Fruit fly (Drosophila melanogaster) whole organism, embryonic: ENCODE data around the gene FucTA.

ENCODE experiments used
- C15 ChIP-seq: fragments of 200-800 bp; sonication (Bioruptor generic); IDR thresholded peaks from 3 replicates; pipeline ENCODE4 v1.3.6; 2022; ENCODE audit warnings: missing biosample characterization, missing genetic modification characterization
- CG10431 ChIP-seq: fragments of 200-800 bp; sonication (Bioruptor generic); optimal IDR thresholded peaks from 3 replicates; lab custom pipeline; 2018; ENCODE audit warnings: missing biosample characterization, mild to moderate bottlenecking, missing genetic modification characterization
- CG11247 ChIP-seq: fragments of 200-800 bp; sonication (Bioruptor generic); IDR thresholded peaks from 2 replicates; pipeline ENCODE4 v1.3.6; 2022; ENCODE audit warnings: missing biosample characterization, missing genetic modification characterization
- CG12071 ChIP-seq: fragments of 200-800 bp; sonication (Bioruptor generic); optimal IDR thresholded peaks from 3 replicates; lab custom pipeline; 2018; ENCODE audit warnings: missing biosample characterization, mild to moderate bottlenecking, missing genetic modification characterization
- CG12744 ChIP-seq: fragments of 200-800 bp; sonication (Bioruptor generic); optimal IDR thresholded peaks from 2 replicates; lab custom pipeline; 2016; ENCODE audit warnings: missing biosample characterization, missing genetic modification characterization
- CG13123 ChIP-seq: fragments of 200-800 bp; sonication (Bioruptor generic); optimal IDR thresholded peaks from 2 replicates; lab custom pipeline; 2016; ENCODE audit warnings: missing biosample characterization, missing genetic modification characterization
- CG13624 ChIP-seq: fragments of 200-800 bp; sonication (Bioruptor generic); optimal IDR thresholded peaks from 2 replicates; lab custom pipeline; 2016; ENCODE audit warnings: missing biosample characterization, missing genetic modification characterization
- CG13775 ChIP-seq: fragments of 200-800 bp; sonication (Bioruptor generic); optimal IDR thresholded peaks from 3 replicates; lab custom pipeline; 2017; ENCODE audit warnings: missing biosample characterization, mild to moderate bottlenecking, missing genetic modification characterization
- CG14441 ChIP-seq: fragments of 200-800 bp; sonication (Bioruptor generic); IDR thresholded peaks from 2 replicates; pipeline ENCODE4 v1.3.6; 2022; ENCODE audit warnings: missing biosample characterization, missing genetic modification characterization
- CG15514 ChIP-seq: fragments of 200-800 bp; sonication (Bioruptor generic); optimal IDR thresholded peaks from 3 replicates; lab custom pipeline; 2017; ENCODE audit warnings: missing biosample characterization, missing genetic modification characterization, mild to moderate bottlenecking, moderate library complexity, missing genetic modification reagents
- CG1603 ChIP-seq: fragments of 200-800 bp; sonication (Bioruptor generic); optimal IDR thresholded peaks from 2 replicates; lab custom pipeline; 2019; ENCODE audit warnings: missing biosample characterization, mild to moderate bottlenecking, missing genetic modification characterization, moderate library complexity
- CG18262 ChIP-seq: fragments of 200-800 bp; optimal IDR thresholded peaks from 3 replicates; lab custom pipeline; 2019; ENCODE audit warnings: missing biosample characterization, mild to moderate bottlenecking, missing genetic modification characterization, moderate library complexity
- CG18764 ChIP-seq: fragments of 200-800 bp; sonication (Bioruptor generic); optimal IDR thresholded peaks from 3 replicates; lab custom pipeline; 2016; ENCODE audit warnings: missing biosample characterization, missing genetic modification characterization
- CG31224 ChIP-seq: fragments of 200-800 bp; sonication (Bioruptor generic); IDR thresholded peaks from 2 replicates; pipeline ENCODE4 v1.3.6; 2022; ENCODE audit warnings: missing biosample characterization, missing genetic modification characterization
- CG34422 ChIP-seq: fragments of 200-800 bp; sonication (Bioruptor generic); IDR thresholded peaks from 3 replicates; pipeline ENCODE4 v1.3.6; 2022; ENCODE audit warnings: missing biosample characterization, missing genetic modification characterization
- CG6854 ChIP-seq: fragments of 200-800 bp; sonication (Bioruptor generic); optimal IDR thresholded peaks from 3 replicates; lab custom pipeline; 2017; ENCODE audit warnings: missing biosample characterization, mild to moderate bottlenecking, missing genetic modification characterization
- CG7786 ChIP-seq: fragments of 200-800 bp; sonication (Bioruptor generic); optimal IDR thresholded peaks from 2 replicates; lab custom pipeline; 2016; ENCODE audit warnings: missing biosample characterization, missing genetic modification characterization
- CG8765 ChIP-seq: fragments of 200-800 bp; sonication (Bioruptor generic); IDR thresholded peaks from 2 replicates; pipeline ENCODE4 v1.3.6; 2022; ENCODE audit warnings: missing biosample characterization, missing genetic modification characterization
- Dbx ChIP-seq: fragments of 200-800 bp; sonication (Bioruptor generic); IDR thresholded peaks from 3 replicates; pipeline ENCODE4 v1.3.6; 2022; ENCODE audit warnings: missing biosample characterization, missing genetic modification characterization
- Doc3 ChIP-seq: fragments of 200-800 bp; sonication (Bioruptor generic); IDR thresholded peaks from 3 replicates; pipeline ENCODE4 v1.3.6; 2022; ENCODE audit warnings: missing biosample characterization, missing genetic modification characterization; ENCODE audit not compliant: partially characterized antibody
- Dp ChIP-seq: fragments of 200-800 bp; sonication (Bioruptor generic); optimal IDR thresholded peaks from 2 replicates; lab custom pipeline; 2018; ENCODE audit warnings: missing biosample characterization, mild to moderate bottlenecking, missing genetic modification characterization, moderate library complexity
- HmgD ChIP-seq: fragments of 200-800 bp; sonication (Bioruptor generic); optimal IDR thresholded peaks from 3 replicates; lab custom pipeline; 2016; ENCODE audit warnings: missing biosample characterization, missing genetic modification characterization
- Jarid2 ChIP-seq: fragments of 200-800 bp; sonication (Bioruptor generic); optimal IDR thresholded peaks from 3 replicates; lab custom pipeline; 2017; ENCODE audit warnings: mild to moderate bottlenecking, missing biosample characterization, missing genetic modification reagents, missing genetic modification characterization
- Mes4 ChIP-seq: fragments of 200-800 bp; sonication (Bioruptor generic); optimal IDR thresholded peaks from 2 replicates; lab custom pipeline; 2016; ENCODE audit warnings: missing biosample characterization, missing genetic modification characterization
- Poxn ChIP-seq: fragments of 200-800 bp; sonication (Bioruptor generic); IDR thresholded peaks from 2 replicates; pipeline ENCODE4 v1.3.6; 2022; ENCODE audit warnings: missing biosample characterization, missing genetic modification characterization
- Scr ChIP-seq: fragments of 200-800 bp; sonication (Bioruptor generic); IDR thresholded peaks from 2 replicates; pipeline ENCODE4 v1.3.6; 2022; ENCODE audit warnings: missing biosample characterization, missing genetic modification characterization; ENCODE audit not compliant: partially characterized antibody
- Sry-δ ChIP-seq: fragments of 200-800 bp; sonication (Bioruptor generic); optimal IDR thresholded peaks from 2 replicates; lab custom pipeline; 2016; ENCODE audit warnings: missing biosample characterization, missing genetic modification characterization
- Trl ChIP-seq, 3 experiments: fragments of >200 bp in 2 of 3; fragments of 200-800 bp in 1 of 3; sonication (Bioruptor generic) in 1 of 3; optimal IDR thresholded peaks; 2 replicates in 1 of 3; 3 replicates in 2 of 3; lab custom pipeline; 2016 to 2017; ENCODE audit warnings: missing biosample characterization in 1 of 3, missing genetic modification characterization in 1 of 3
- az2 ChIP-seq: fragments of 200-800 bp; sonication (Bioruptor generic); optimal IDR thresholded peaks from 3 replicates; lab custom pipeline; 2016; ENCODE audit warnings: missing biosample characterization, missing genetic modification characterization
- dmrt11E ChIP-seq: fragments of 200-800 bp; sonication (Bioruptor generic); optimal IDR thresholded peaks from 3 replicates; lab custom pipeline; 2018; ENCODE audit warnings: missing biosample characterization, mild to moderate bottlenecking, missing genetic modification characterization, moderate library complexity
- ewg ChIP-seq: fragments of 200-800 bp; sonication (Bioruptor generic); optimal IDR thresholded peaks from 3 replicates; lab custom pipeline; 2017; ENCODE audit warnings: mild to moderate bottlenecking, missing biosample characterization, missing genetic modification reagents, missing genetic modification characterization
- fu2 ChIP-seq: fragments of 200-800 bp; sonication (Bioruptor generic); optimal IDR thresholded peaks from 2 replicates; lab custom pipeline; 2016; ENCODE audit warnings: missing biosample characterization, missing genetic modification characterization
- gcm ChIP-seq: fragments of 200-800 bp; sonication (Bioruptor generic); optimal IDR thresholded peaks from 2 replicates; lab custom pipeline; 2019; ENCODE audit warnings: missing biosample characterization, mild to moderate bottlenecking, missing genetic modification characterization, moderate library complexity
- gem ChIP-seq: fragments of 200-800 bp; sonication (Bioruptor generic); optimal IDR thresholded peaks from 2 replicates; lab custom pipeline; 2019; ENCODE audit warnings: missing biosample characterization, mild to moderate bottlenecking, missing genetic modification characterization, moderate library complexity
- gfzf ChIP-seq: fragments of 200-800 bp; sonication (Bioruptor generic); optimal IDR thresholded peaks from 2 replicates; lab custom pipeline; 2016; ENCODE audit warnings: missing biosample characterization, mild to moderate bottlenecking, missing genetic modification characterization, moderate library complexity
- gsb ChIP-seq: fragments of 200-800 bp; sonication (Bioruptor generic); IDR thresholded peaks from 2 replicates; pipeline ENCODE4 v1.3.6; 2022; ENCODE audit warnings: missing biosample characterization, missing genetic modification characterization
- kah ChIP-seq: fragments of 200-800 bp; sonication (Bioruptor generic); optimal IDR thresholded peaks from 2 replicates; lab custom pipeline; 2018; ENCODE audit warnings: missing biosample characterization, mild to moderate bottlenecking, missing genetic modification characterization
- lbe ChIP-seq: fragments of 200-800 bp; sonication (Bioruptor generic); optimal IDR thresholded peaks from 2 replicates; lab custom pipeline; 2016; ENCODE audit warnings: missing biosample characterization, mild to moderate bottlenecking, missing genetic modification characterization
- maf-S ChIP-seq: fragments of 200-800 bp; sonication (Bioruptor generic); optimal IDR thresholded peaks from 2 replicates; lab custom pipeline; 2016; ENCODE audit warnings: missing biosample characterization, missing genetic modification characterization
- mirr ChIP-seq: fragments of 200-800 bp; sonication (Bioruptor generic); optimal IDR thresholded peaks from 3 replicates; lab custom pipeline; 2018; ENCODE audit warnings: missing biosample characterization, mild to moderate bottlenecking, missing genetic modification characterization
- mld ChIP-seq: fragments of 200-800 bp; sonication (Bioruptor generic); IDR thresholded peaks from 3 replicates; pipeline ENCODE4 v1.3.6; 2022; ENCODE audit warnings: missing biosample characterization, missing genetic modification characterization; ENCODE audit not compliant: partially characterized antibody
- pum ChIP-seq: fragments of 200-800 bp; sonication (Bioruptor generic); optimal IDR thresholded peaks from 2 replicates; lab custom pipeline; 2016; ENCODE audit warnings: missing biosample characterization, missing genetic modification characterization
- sd ChIP-seq: fragments of 200-800 bp; sonication (Bioruptor generic); optimal IDR thresholded peaks from 3 replicates; lab custom pipeline; 2018; ENCODE audit warnings: missing biosample characterization, mild to moderate bottlenecking, missing genetic modification characterization, moderate library complexity
- sr ChIP-seq: fragments of 200-800 bp; sonication (Bioruptor generic); IDR thresholded peaks from 3 replicates; pipeline ENCODE4 v1.3.6; 2022; ENCODE audit warnings: missing biosample characterization, missing genetic modification characterization
- ssp ChIP-seq: fragments of 200-800 bp; sonication (Bioruptor generic); IDR thresholded peaks from 2 replicates; pipeline ENCODE4 v1.3.6; 2022; ENCODE audit warnings: missing biosample characterization, missing genetic modification characterization
- vfl ChIP-seq: fragments of 200-800 bp; sonication (Bioruptor generic); optimal IDR thresholded peaks from 2 replicates; lab custom pipeline; 2016; ENCODE audit warnings: missing biosample characterization, missing genetic modification characterization
- zfh1 ChIP-seq: fragments of 200-800 bp; sonication (Bioruptor generic); IDR thresholded peaks from 3 replicates; pipeline ENCODE4 v1.3.6; 2022; ENCODE audit warnings: missing biosample characterization, missing genetic modification characterization

FucTA gene

DNA sequence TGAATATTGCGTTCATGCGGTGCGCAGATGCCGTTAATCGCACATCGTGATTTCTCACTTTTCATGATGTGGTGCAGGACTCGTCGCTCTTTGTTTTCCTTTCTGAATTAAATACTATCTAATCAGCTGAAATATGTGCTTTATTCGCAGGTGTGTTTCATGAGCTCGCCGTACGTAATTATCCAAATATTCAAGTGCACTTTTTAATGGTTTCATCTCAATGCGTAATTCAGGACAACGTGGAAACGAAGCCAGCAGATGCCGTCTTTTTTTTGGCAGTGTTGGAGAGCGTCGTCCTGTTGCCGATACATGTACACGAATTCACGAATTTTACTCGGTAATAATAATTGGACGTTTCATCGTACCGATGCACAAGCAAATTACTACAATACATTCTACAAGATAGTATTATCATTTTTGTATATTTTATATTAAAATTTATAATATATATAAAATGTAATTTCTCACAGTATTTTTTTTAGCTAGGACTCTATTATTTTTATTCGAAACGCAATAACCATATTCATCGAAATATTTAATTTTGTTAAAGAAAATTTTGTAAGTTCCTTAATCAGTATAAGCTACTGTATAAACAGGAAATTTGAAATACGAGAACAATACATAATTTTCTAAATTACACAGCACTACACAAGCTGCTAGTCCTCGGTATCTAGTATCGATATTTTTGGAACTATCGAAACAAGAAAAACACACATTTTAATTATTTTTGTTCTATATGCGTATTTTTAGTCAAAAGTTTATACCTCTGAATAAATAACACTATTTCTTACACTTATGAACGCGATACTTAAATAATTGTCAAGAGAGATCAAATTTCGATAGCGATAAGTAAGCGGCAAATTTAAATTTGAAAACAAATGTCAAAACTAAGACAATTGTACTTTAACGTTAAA, 10.0 kb upstream of the FucTA start, which contains the start of gene CG12316 (continued):
- TF ChIP-seq CG12071 (GFP tag; lab: Kevin White, UChicago) (peak; percentile 94), CG31224 (GFP tag; lab: Robert Waterston, UW) (peak; percentile 75), maf-S (GFP tag; lab: Kevin White, UChicago) (peak; percentile 89), CG18262 (tag; lab: Kevin White, UChicago) (peak; percentile 95), vfl (GFP tag; lab: Kevin White, UChicago) (peak; percentile 84), CG7786 (GFP tag; lab: Kevin White, UChicago) (peak; percentile 94), gcm (GFP tag; lab: Kevin White, UChicago) (peak; percentile 97), ssp (peak; percentile 59), gem (tag; lab: Kevin White, UChicago) (peak; percentile 95), CG15514 (GFP tag; lab: Kevin White, UChicago) (peak; percentile 87), Dbx (peak; percentile 79), sd (peak; percentile 35), mirr (GFP tag; lab: Kevin White, UChicago) (peak; percentile 80), CG1603 (tag; lab: Kevin White, UChicago) (peak; percentile 90), CG13123 (GFP tag; lab: Kevin White, UChicago) (peak; percentile 49), mld (GFP tag; lab: Robert Waterston, UW) (peak; percentile 47; the same call in 1 of the 3 replicates), HmgD (GFP tag; lab: Kevin White, UChicago) (peak; percentile 76), Dp (GFP tag; lab: Kevin White, UChicago) (peak; percentile 76), Trl (optimal IDR thresholded peaks at IDR 0.05; lab: Kevin White, UChicago) (no peak), Trl (GFP tag; optimal IDR thresholded peaks at IDR 0.05; lab: Kevin White, UChicago) (peak; percentile 91), CG11247 (peak; percentile 78), lbe (GFP tag; lab: Kevin White, UChicago) (peak; percentile 91), Poxn (GFP tag; lab: Robert Waterston, UW) (0 out of 2 replicates have a peak, but pooled peaks have one; percentile 24), gsb (peak; percentile 76), dmrt11E (tag; lab: Kevin White, UChicago) (peak; percentile 96), CG13775 (GFP tag; lab: Kevin White, UChicago) (peak; percentile 94), pum (GFP tag; lab: Kevin White, UChicago) (peak; percentile 94), Jarid2 (GFP tag; lab: Kevin White, UChicago) (peak; percentile 72), Doc3 (GFP tag; lab: Robert Waterston, UW) (peak; percentile 87), C15 (no peak), CG12744 (GFP tag; lab: Kevin White, UChicago) (peak; percentile 87), kah (GFP tag; lab: Kevin White, UChicago) (peak; percentile 72), CG10431 (GFP tag; lab: Kevin White, UChicago) (peak; percentile 79), ewg (peak; percentile 79), Mes4 (GFP tag; lab: Kevin White, UChicago) (peak; percentile 95), zfh1 (GFP tag; lab: Robert Waterston, UW) (peak; percentile 94), gfzf (no peak), CG14441 (GFP tag; lab: Robert Waterston, UW) (peak; percentile 70), Scr (GFP tag; lab: Robert Waterston, UW) (peak; percentile 85), fu2 (GFP tag; lab: Kevin White, UChicago) (peak; percentile 82), CG13624 (GFP tag; lab: Kevin White, UChicago) (peak; percentile 93), Sry-δ (peak; percentile 70), az2 (peak; percentile 86), CG8765 (GFP tag; lab: Robert Waterston, UW) (peak; percentile 35), CG18764 (peak; percentile 80), sr (GFP tag; lab: Robert Waterston, UW) (peak; percentile 46; the same call in 1 of the 3 replicates), CG34422 (GFP tag; lab: Robert Waterston, UW) (peak; percentile 69), CG6854 (GFP tag; lab: Kevin White, UChicago) (peak; percentile 92)
